Fruit fly (Drosophila melanogaster) whole organism, embryonic: ENCODE data around the gene CG44094.

Experiments used
- Ada2b ChIP-seq: fragments of 200-800 bp; sonication (Bioruptor generic); IDR thresholded peaks from 2 replicates; pipeline ENCODE4 v1.3.6; 2022; ENCODE audit warnings: missing biosample characterization, missing genetic modification characterization
- CG10366 ChIP-seq: fragments of 200-800 bp; sonication (Bioruptor generic); IDR thresholded peaks from 2 replicates; pipeline ENCODE4 v1.3.6; 2022; ENCODE audit warnings: missing biosample characterization, missing genetic modification characterization
- CG11093 ChIP-seq: fragments of 200-800 bp; sonication (Bioruptor generic); IDR thresholded peaks from 3 replicates; pipeline ENCODE4 v1.3.6; 2022; ENCODE audit warnings: missing biosample characterization, missing genetic modification characterization
- CG12071 ChIP-seq: fragments of 200-800 bp; sonication (Bioruptor generic); optimal IDR thresholded peaks from 3 replicates; lab custom pipeline; 2018; ENCODE audit warnings: missing biosample characterization, mild to moderate bottlenecking, missing genetic modification characterization
- CG12769 ChIP-seq: fragments of 200-800 bp; sonication (Bioruptor generic); optimal IDR thresholded peaks from 2 replicates; lab custom pipeline; 2019; ENCODE audit warnings: missing biosample characterization, mild to moderate bottlenecking, missing genetic modification characterization, moderate library complexity
- CG13624 ChIP-seq: fragments of 200-800 bp; sonication (Bioruptor generic); optimal IDR thresholded peaks from 2 replicates; lab custom pipeline; 2016; ENCODE audit warnings: missing biosample characterization, missing genetic modification characterization
- CG1647 ChIP-seq: fragments of 200-800 bp; sonication (Bioruptor generic); optimal IDR thresholded peaks from 3 replicates; lab custom pipeline; 2016; ENCODE audit warnings: missing biosample characterization, missing genetic modification characterization
- CG16779 ChIP-seq: fragments of 200-800 bp; sonication (Bioruptor generic); IDR thresholded peaks from 2 replicates; pipeline ENCODE4 v1.3.6; 2022; ENCODE audit warnings: missing biosample characterization, missing genetic modification characterization
- CG16813 ChIP-seq: fragments of 200-800 bp; sonication (Bioruptor generic); IDR thresholded peaks from 3 replicates; pipeline ENCODE4 v1.3.6; 2022; ENCODE audit warnings: missing biosample characterization, missing genetic modification characterization; ENCODE audit not compliant: partially characterized antibody
- CG1832 ChIP-seq: fragments of 200-800 bp; sonication (Bioruptor generic); optimal IDR thresholded peaks from 2 replicates; lab custom pipeline; 2017; ENCODE audit warnings: missing biosample characterization, mild to moderate bottlenecking, missing genetic modification characterization, inconsistent platforms
- CG2129 ChIP-seq: fragments of 200-800 bp; sonication (Bioruptor generic); IDR thresholded peaks from 2 replicates; pipeline ENCODE4 v1.3.6; 2022; ENCODE audit warnings: missing biosample characterization, missing genetic modification characterization; ENCODE audit not compliant: partially characterized antibody
- CG30403 ChIP-seq: fragments of 200-800 bp; sonication (Bioruptor generic); optimal IDR thresholded peaks from 3 replicates; lab custom pipeline; 2016; ENCODE audit warnings: missing biosample characterization, missing genetic modification characterization
- CG33213 ChIP-seq: fragments of 200-800 bp; sonication (Bioruptor generic); optimal IDR thresholded peaks from 3 replicates; lab custom pipeline; 2016; ENCODE audit warnings: missing biosample characterization, missing genetic modification characterization
- CG3726 ChIP-seq: fragments of 200-800 bp; sonication (Bioruptor generic); IDR thresholded peaks from 3 replicates; pipeline ENCODE4, ENCODE4 v1.3.6; 2022; ENCODE audit warnings: missing biosample characterization, missing genetic modification characterization
- CG3995 ChIP-seq: fragments of 200-800 bp; sonication (Bioruptor generic); optimal IDR thresholded peaks from 3 replicates; lab custom pipeline; 2016; ENCODE audit warnings: missing biosample characterization, missing genetic modification characterization
- CG4854 ChIP-seq: fragments of 200-800 bp; sonication (Bioruptor generic); optimal IDR thresholded peaks from 2 replicates; lab custom pipeline; 2016; ENCODE audit warnings: missing biosample characterization, missing genetic modification characterization, inconsistent platforms
- CG5180 ChIP-seq: fragments of 200-800 bp; sonication (Bioruptor generic); optimal IDR thresholded peaks from 3 replicates; lab custom pipeline; 2017; ENCODE audit warnings: missing biosample characterization, missing genetic modification characterization, mild to moderate bottlenecking, moderate library complexity, missing genetic modification reagents
- CG7556 ChIP-seq: fragments of 200-800 bp; sonication (Bioruptor generic); optimal IDR thresholded peaks from 2 replicates; lab custom pipeline; 2017; ENCODE audit warnings: missing biosample characterization, mild to moderate bottlenecking, missing genetic modification characterization
- CG7839 ChIP-seq: fragments of 200-800 bp; sonication (Bioruptor generic); optimal IDR thresholded peaks from 3 replicates; lab custom pipeline; 2018; ENCODE audit warnings: missing biosample characterization, mild to moderate bottlenecking, missing genetic modification characterization, moderate library complexity
- CG7928 ChIP-seq: fragments of 200-800 bp; sonication (Bioruptor generic); optimal IDR thresholded peaks from 2 replicates; lab custom pipeline; 2017; ENCODE audit warnings: missing biosample characterization, mild to moderate bottlenecking, missing genetic modification characterization
- CG8089 ChIP-seq: fragments of 200-800 bp; sonication (Bioruptor generic); optimal IDR thresholded peaks from 3 replicates; lab custom pipeline; 2016; ENCODE audit warnings: missing biosample characterization, missing genetic modification characterization
- CG8478 ChIP-seq: fragments of >200 bp; optimal IDR thresholded peaks from 2 replicates; lab custom pipeline; 2018
- CG9437 ChIP-seq: fragments of 200-800 bp; sonication (Bioruptor generic); optimal IDR thresholded peaks from 2 replicates; lab custom pipeline; 2018; ENCODE audit warnings: missing biosample characterization, mild to moderate bottlenecking, missing genetic modification characterization
- CG9876 ChIP-seq: fragments of 200-800 bp; sonication (Bioruptor generic); optimal IDR thresholded peaks from 2 replicates; lab custom pipeline; 2016; ENCODE audit warnings: missing biosample characterization, missing genetic modification characterization
- Chrac-16 ChIP-seq: fragments of 200-800 bp; sonication (Bioruptor generic); optimal IDR thresholded peaks from 3 replicates; lab custom pipeline; 2016; ENCODE audit warnings: missing biosample characterization, missing genetic modification characterization
- Dbx ChIP-seq: fragments of 200-800 bp; sonication (Bioruptor generic); IDR thresholded peaks from 3 replicates; pipeline ENCODE4 v1.3.6; 2022; ENCODE audit warnings: missing biosample characterization, missing genetic modification characterization
- Dek ChIP-seq: fragments of 200-800 bp; sonication (Bioruptor generic); optimal IDR thresholded peaks from 3 replicates; lab custom pipeline; 2019; ENCODE audit warnings: missing biosample characterization, mild to moderate bottlenecking, missing genetic modification characterization, moderate library complexity
- H15 ChIP-seq: fragments of 200-800 bp; sonication (Bioruptor generic); IDR thresholded peaks from 3 replicates; pipeline ENCODE4 v1.3.6; 2022; ENCODE audit warnings: missing biosample characterization, missing genetic modification characterization
- Hmx ChIP-seq: fragments of 200-800 bp; sonication (Bioruptor generic); optimal IDR thresholded peaks from 2 replicates; lab custom pipeline; 2016; ENCODE audit warnings: missing biosample characterization, missing genetic modification characterization
- Hr78 ChIP-seq, 2 experiments: fragments of 200-800 bp in 1 of 2; fragments of >200 bp in 1 of 2; sonication (Bioruptor generic) in 1 of 2; optimal IDR thresholded peaks; 2 replicates each; lab custom pipeline; 2017 to 2019; ENCODE audit warnings: missing biosample characterization in 2 of 2, missing genetic modification characterization in 2 of 2, mild to moderate bottlenecking in 1 of 2, moderate library complexity in 1 of 2
- MTF-1 ChIP-seq: fragments of 200-800 bp; sonication (Bioruptor generic); optimal IDR thresholded peaks from 2 replicates; lab custom pipeline; 2018; ENCODE audit warnings: missing biosample characterization, mild to moderate bottlenecking, missing genetic modification characterization, borderline replicate concordance
- Mad ChIP-seq: fragments of 200-800 bp; sonication (Bioruptor generic); optimal IDR thresholded peaks from 2 replicates; lab custom pipeline; 2016; ENCODE audit warnings: missing biosample characterization, missing genetic modification characterization
- Rx ChIP-seq: fragments of 200-800 bp; sonication (Bioruptor generic); IDR thresholded peaks from 2 replicates; pipeline ENCODE4 v1.3.6; 2022; ENCODE audit warnings: missing biosample characterization, missing genetic modification characterization
- Stat92E ChIP-seq, 3 experiments: fragments of >200 bp in 2 of 3; fragments of 200-800 bp in 1 of 3; sonication (Bioruptor generic) in 1 of 3; optimal IDR thresholded peaks; 2 replicates each; lab custom pipeline; 2017 to 2019; ENCODE audit warnings: missing biosample characterization in 3 of 3, missing genetic modification characterization in 3 of 3, mild to moderate bottlenecking in 1 of 3, moderate library complexity in 1 of 3
- abd-A ChIP-seq: fragments of 200-800 bp; sonication (Bioruptor generic); optimal IDR thresholded peaks from 3 replicates; lab custom pipeline; 2019; ENCODE audit warnings: missing biosample characterization, mild to moderate bottlenecking, missing genetic modification characterization, moderate library complexity
- amos ChIP-seq: fragments of 200-800 bp; sonication (Bioruptor generic); IDR thresholded peaks from 2 replicates; pipeline ENCODE4 v1.3.6; 2022; ENCODE audit warnings: missing biosample characterization, missing genetic modification characterization; ENCODE audit not compliant: partially characterized antibody
- caup ChIP-seq: fragments of 200-800 bp; sonication (Bioruptor generic); optimal IDR thresholded peaks from 3 replicates; lab custom pipeline; 2017; ENCODE audit warnings: missing biosample characterization, mild to moderate bottlenecking, missing genetic modification characterization, moderate library complexity; ENCODE audit not compliant: severe bottlenecking
- da ChIP-seq: fragments of 200-800 bp; sonication (Bioruptor generic); optimal IDR thresholded peaks from 2 replicates; lab custom pipeline; 2016; ENCODE audit warnings: missing biosample characterization, missing genetic modification characterization
- disco-r ChIP-seq: fragments of 200-800 bp; sonication (Bioruptor generic); optimal IDR thresholded peaks from 2 replicates; lab custom pipeline; 2016; ENCODE audit warnings: missing biosample characterization, missing genetic modification characterization
- pfk ChIP-seq: fragments of 200-800 bp; sonication (Bioruptor generic); optimal IDR thresholded peaks from 2 replicates; lab custom pipeline; 2018; ENCODE audit warnings: missing biosample characterization, mild to moderate bottlenecking, missing genetic modification characterization, moderate library complexity
- pzg ChIP-seq: fragments of 200-800 bp; sonication (Bioruptor generic); optimal IDR thresholded peaks from 3 replicates; lab custom pipeline; 2018; ENCODE audit warnings: missing biosample characterization, mild to moderate bottlenecking, missing genetic modification characterization, moderate library complexity
- run ChIP-seq: fragments of 200-800 bp; sonication (Bioruptor generic); optimal IDR thresholded peaks from 3 replicates; lab custom pipeline; 2018; ENCODE audit warnings: missing biosample characterization, mild to moderate bottlenecking, missing genetic modification characterization
- slbo ChIP-seq: fragments of 200-800 bp; sonication (Bioruptor generic); IDR thresholded peaks from 2 replicates; pipeline ENCODE4 v1.3.6; 2022; ENCODE audit warnings: missing biosample characterization, missing genetic modification characterization
- slp2 ChIP-seq: fragments of 200-800 bp; sonication (Bioruptor generic); optimal IDR thresholded peaks from 2 replicates; lab custom pipeline; 2016; ENCODE audit warnings: missing biosample characterization, missing genetic modification characterization
- so ChIP-seq: fragments of 200-800 bp; sonication (Bioruptor generic); IDR thresholded peaks from 3 replicates; pipeline ENCODE4 v1.3.6; 2022; ENCODE audit warnings: missing biosample characterization, missing genetic modification characterization
- sqz ChIP-seq: fragments of 200-800 bp; sonication (Bioruptor generic); optimal IDR thresholded peaks from 3 replicates; lab custom pipeline; 2018; ENCODE audit warnings: missing biosample characterization, mild to moderate bottlenecking, missing genetic modification characterization
- sug ChIP-seq: fragments of 200-800 bp; optimal IDR thresholded peaks from 2 replicates; lab custom pipeline; 2019; ENCODE audit warnings: missing biosample characterization, mild to moderate bottlenecking, missing genetic modification characterization, moderate library complexity
- tin ChIP-seq: fragments of 200-800 bp; sonication (Bioruptor generic); optimal IDR thresholded peaks from 3 replicates; lab custom pipeline; 2016; ENCODE audit warnings: missing biosample characterization, missing genetic modification characterization
- ttk ChIP-seq: fragments of 200-800 bp; sonication (Bioruptor generic); IDR thresholded peaks from 2 replicates; pipeline ENCODE4 v2.1.2; 2022; ENCODE audit warnings: missing biosample characterization, missing genetic modification characterization
- usp ChIP-seq: fragments of >200 bp; optimal IDR thresholded peaks from 2 replicates; lab custom pipeline; 2017; ENCODE audit warnings: missing biosample characterization, missing genetic modification characterization

Gene CG44094

DNA sequence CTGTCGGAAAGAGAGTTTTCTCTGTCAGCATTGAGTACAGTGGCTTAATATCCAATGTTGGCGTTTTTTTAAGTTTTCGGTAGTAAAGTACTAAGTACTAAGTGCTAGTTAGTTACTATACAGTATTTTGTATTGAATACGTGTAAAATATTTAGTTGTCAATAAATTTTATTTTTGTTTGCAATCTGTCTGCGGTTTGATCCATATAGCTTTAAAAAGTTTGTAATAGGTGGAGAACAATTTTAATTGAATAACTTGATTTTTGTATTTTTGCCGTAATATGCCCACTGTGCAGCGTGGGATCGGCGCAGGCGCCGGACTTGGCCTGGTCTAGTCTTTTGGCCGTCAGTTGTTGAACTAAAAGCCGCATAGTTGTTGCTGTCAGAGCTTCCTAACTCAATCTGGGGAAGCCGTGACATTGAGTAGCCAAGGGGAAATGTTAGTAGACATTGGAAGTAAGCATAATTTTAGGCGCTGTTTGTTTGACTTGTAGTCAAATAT, 18.0 kb downstream of the CG44094 start (continued):
- peak; percentile 77 for TF ChIP-seq CG12769 (tag; lab: Kevin White, UChicago)
- peak; percentile 72; the same call in 1 of the 2 replicates for TF ChIP-seq CG16779 (GFP tag; lab: Robert Waterston, UW)
- peak; percentile 80 for TF ChIP-seq Hmx (GFP tag; lab: Kevin White, UChicago)
- 0 out of 3 replicates have a peak, but pooled peaks have one; percentile 19 for TF ChIP-seq CG16813 (GFP tag; lab: Robert Waterston, UW)
- peak; percentile 97 for TF ChIP-seq CG7556 (GFP tag; lab: Kevin White, UChicago)
- no peak for TF ChIP-seq usp (GFP tag; lab: Kevin White, UChicago)
- peak; percentile 65; the same call in 2 of the 3 replicates for TF ChIP-seq CG3726
- TF ChIP-seq Dek, result peak; percentile 93
- peak; percentile 90 for TF ChIP-seq run
- peak; percentile 87 for TF ChIP-seq sug (tag; lab: Kevin White, UChicago)
- peak; percentile 86 for TF ChIP-seq disco-r (GFP tag; lab: Kevin White, UChicago)
- TF ChIP-seq CG5180 (GFP tag; lab: Kevin White, UChicago), result peak; percentile 85
- TF ChIP-seq CG33213 (GFP tag; lab: Kevin White, UChicago), result peak; percentile 78
- TF ChIP-seq Ada2b (GFP tag; lab: Robert Waterston, UW), result peak; percentile 88
- peak; percentile 80 for TF ChIP-seq sqz
- TF ChIP-seq CG30403, result peak; percentile 94
- no peak for TF ChIP-seq Stat92E (GFP tag; optimal IDR thresholded peaks at IDR 0.05; lab: Kevin White, UChicago)
- TF ChIP-seq amos (GFP tag; lab: Robert Waterston, UW), result no peak
- TF ChIP-seq CG13624 (GFP tag; lab: Kevin White, UChicago), result peak; percentile 92
- peak; percentile 78 for TF ChIP-seq CG10366 (GFP tag; lab: Robert Waterston, UW)
- TF ChIP-seq CG9437 (GFP tag; lab: Kevin White, UChicago), result peak; percentile 92
- peak; percentile 75 for TF ChIP-seq Mad
- no peak for TF ChIP-seq CG8478 (lab: Kevin White, UChicago)
- peak; percentile 93 for TF ChIP-seq CG7839 (tag; lab: Kevin White, UChicago)
- no peak for TF ChIP-seq pzg (GFP tag; lab: Kevin White, UChicago)
- TF ChIP-seq Hr78 (GFP tag; optimal IDR thresholded peaks at IDR 0.05; lab: Kevin White, UChicago), result peak in 1 of 2 experiments; percentile 84
- no peak for TF ChIP-seq pfk
- peak; percentile 87 for TF ChIP-seq Chrac-16
- peak; percentile 88 for TF ChIP-seq caup (GFP tag; lab: Kevin White, UChicago)
- TF ChIP-seq CG11093, result peak; percentile 71
- TF ChIP-seq da (GFP tag; lab: Kevin White, UChicago), result peak; percentile 51
- TF ChIP-seq H15 (GFP tag; lab: Robert Waterston, UW), result peak; percentile 81
- TF ChIP-seq CG1832, result no peak
- peak; percentile 67 for TF ChIP-seq CG3995 (GFP tag; lab: Kevin White, UChicago)
- TF ChIP-seq Rx (GFP tag; lab: Robert Waterston, UW), result peak; percentile 66
- TF ChIP-seq so (GFP tag; lab: Robert Waterston, UW), result peak; percentile 87; the same call in 1 of the 3 replicates
- TF ChIP-seq Dbx, result peak; percentile 88
- TF ChIP-seq tin (GFP tag; lab: Kevin White, UChicago), result peak; percentile 89
- no peak for TF ChIP-seq CG2129 (GFP tag; lab: Robert Waterston, UW)
- peak; percentile 81 for TF ChIP-seq slbo
- peak; percentile 86 for TF ChIP-seq CG12071
- TF ChIP-seq abd-A (tag; lab: Kevin White, UChicago), result peak; percentile 80
- TF ChIP-seq ttk (GFP tag; lab: Robert Waterston, UW), result peak; percentile 85; the same call in 1 of the 2 replicates
- TF ChIP-seq CG8089, result peak; percentile 75
- TF ChIP-seq MTF-1 (GFP tag; lab: Kevin White, UChicago), result peak; percentile 60
- TF ChIP-seq CG9876, result peak; percentile 69
- peak; percentile 73 for TF ChIP-seq CG7928
- peak; percentile 84 for TF ChIP-seq CG4854
- peak; percentile 80 for TF ChIP-seq CG1647 (GFP tag; lab: Kevin White, UChicago)
- peak; percentile 83 for TF ChIP-seq slp2
